Fruit fly (Drosophila melanogaster): ENCODE data around the gene c12.2.

DNA sequence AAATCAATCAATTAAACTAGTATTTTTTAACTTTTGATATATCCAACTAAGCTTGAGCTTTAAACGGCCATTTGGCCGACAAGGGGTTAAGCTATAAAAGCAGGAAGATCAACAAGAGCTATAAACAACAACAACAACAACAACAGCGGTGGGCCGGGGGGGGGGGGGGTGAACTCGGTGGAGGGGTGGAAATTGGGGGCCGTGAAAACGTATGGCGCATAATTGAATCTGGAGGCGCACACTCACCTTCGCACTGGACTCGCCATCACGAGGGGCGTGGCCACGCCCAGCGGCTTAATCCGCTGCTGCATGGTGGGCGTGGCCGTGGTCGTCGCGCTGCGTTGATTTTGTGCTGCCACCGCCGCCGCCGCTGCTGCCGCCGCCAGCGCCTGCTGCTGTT, 13.0 kb downstream of the c12.2 start:
- TF ChIP-seq psq (optimal IDR thresholded peaks at IDR 0.05) (no peak), CG8478 (optimal IDR thresholded peaks at IDR 0.05) (no peak), Dll (optimal IDR thresholded peaks at IDR 0.05) (no peak), EcR (GFP tag; optimal IDR thresholded peaks at IDR 0.05) (no peak), pan (optimal IDR thresholded peaks at IDR 0.05) (no peak), usp (GFP tag; optimal IDR thresholded peaks at IDR 0.05) (no peak)

Measured in whole organism.